Worm (Caenorhabditis elegans) whole organism, young adult: Measurements from ENCODE around the gene K08F8.15.

ENCODE experiments used
- B0035.1 ChIP-seq: sonication (generic microtip); optimal IDR thresholded peaks from 2 replicates; lab custom pipeline; 2016; ENCODE audit warnings: missing genetic modification characterization, mild to moderate bottlenecking, missing compliant biosample characterization, missing genotype, missing genetic modification reagents
- B0336.3 ChIP-seq: fragments of 200-800 bp; sonication (Bioruptor generic); IDR thresholded peaks from 2 replicates; pipeline ENCODE4 v1.3.6; 2022; ENCODE audit warnings: missing genetic modification characterization, missing compliant biosample characterization
- C06A6.2 ChIP-seq: fragments of 200-800 bp; sonication (Bioruptor generic); conservative IDR thresholded peaks from 2 replicates; pipeline ENCODE4 v1.3.6; 2022; ENCODE audit warnings: missing genetic modification characterization, missing compliant biosample characterization
- F22D6.2 ChIP-seq: sonication (generic microtip); optimal IDR thresholded peaks from 2 replicates; lab custom pipeline; 2016; ENCODE audit warnings: mild to moderate bottlenecking, missing genetic modification characterization, missing compliant biosample characterization
- K11D2.4 ChIP-seq: fragments of 200-800 bp; sonication (Bioruptor generic); IDR thresholded peaks from 2 replicates; pipeline ENCODE4 v1.3.6; 2022; ENCODE audit warnings: missing genetic modification reagents, missing genetic modification characterization, missing compliant biosample characterization
- T26A5.8 ChIP-seq: sonication (generic microtip); optimal IDR thresholded peaks from 2 replicates; lab custom pipeline; 2016; ENCODE audit warnings: missing genetic modification characterization, missing compliant biosample characterization
- Y53G8AR.9 ChIP-seq: fragments of 200-800 bp; sonication (Bioruptor generic); conservative IDR thresholded peaks from 2 replicates; pipeline ENCODE4 v1.3.6; 2022; ENCODE audit warnings: missing genetic modification reagents, missing genetic modification characterization, missing compliant biosample characterization
- Y67H2A.10 ChIP-seq: fragments of 200-800 bp; sonication (Bioruptor generic); conservative IDR thresholded peaks from 2 replicates; pipeline ENCODE4 v1.3.6; 2022; ENCODE audit warnings: missing genetic modification reagents, missing genetic modification characterization, missing compliant biosample characterization
- atf-7 ChIP-seq: sonication (generic microtip); optimal IDR thresholded peaks from 2 replicates; lab custom pipeline; 2017; ENCODE audit warnings: mild to moderate bottlenecking, missing genetic modification characterization, missing compliant biosample characterization
- bed-2 ChIP-seq: fragments of 200-800 bp; sonication (Bioruptor generic); IDR thresholded peaks from 2 replicates; pipeline ENCODE4 v1.3.6; 2022; ENCODE audit warnings: missing genetic modification reagents, missing genetic modification characterization, missing compliant biosample characterization
- cebp-1 ChIP-seq, 2 experiments: fragments of 200-800 bp in 1 of 2; sonication (Bioruptor generic) in 1 of 2; sonication (generic microtip) in 1 of 2; IDR thresholded peaks in 1 of 2; optimal IDR thresholded peaks in 1 of 2; 2 replicates each; pipeline versions ENCODE4 v1.3.6 to Lab custom; 2017 to 2022; ENCODE audit warnings: missing compliant biosample characterization in 2 of 2, missing genetic modification characterization in 2 of 2, mild to moderate bottlenecking in 1 of 2, missing genetic modification reagents in 1 of 2, moderate library complexity in 1 of 2
- ceh-58 ChIP-seq: fragments of 200-800 bp; sonication (Bioruptor generic); IDR thresholded peaks from 2 replicates; pipeline ENCODE4 v1.3.6; 2022; ENCODE audit warnings: missing genetic modification characterization, missing compliant biosample characterization
- ceh-91 ChIP-seq: fragments of 200-800 bp; sonication (Bioruptor generic); IDR thresholded peaks from 2 replicates; pipeline ENCODE4 v1.3.6; 2022; ENCODE audit warnings: missing genetic modification reagents, missing genetic modification characterization, missing compliant biosample characterization
- chd-7 ChIP-seq: sonication (generic microtip); optimal IDR thresholded peaks from 2 replicates; lab custom pipeline; 2016; ENCODE audit warnings: mild to moderate bottlenecking, missing genetic modification characterization, moderate library complexity, missing compliant biosample characterization
- die-1 ChIP-seq: sonication (generic microtip); optimal IDR thresholded peaks from 2 replicates; lab custom pipeline; 2016; ENCODE audit warnings: missing genotype, mild to moderate bottlenecking, missing genetic modification characterization, missing compliant biosample characterization
- egl-18 ChIP-seq: fragments of 200-800 bp; sonication (Bioruptor generic); IDR thresholded peaks from 2 replicates; pipeline ENCODE4 v1.3.6; 2022; ENCODE audit warnings: missing genetic modification reagents, missing genetic modification characterization, missing compliant biosample characterization
- egl-44 ChIP-seq: fragments of 200-800 bp; sonication (Bioruptor generic); IDR thresholded peaks from 2 replicates; pipeline ENCODE4 v1.3.6; 2022; ENCODE audit warnings: missing genetic modification reagents, missing genetic modification characterization, missing compliant biosample characterization
- ekl-4 ChIP-seq: fragments of 200-800 bp; sonication (Bioruptor generic); IDR thresholded peaks from 2 replicates; pipeline ENCODE4 v1.3.6; 2022; ENCODE audit warnings: missing genetic modification reagents, missing genetic modification characterization, missing compliant biosample characterization
- hsf-1 ChIP-seq: fragments of 200-800 bp; sonication (Bioruptor generic); IDR thresholded peaks from 2 replicates; pipeline ENCODE4 v1.3.6; 2022; ENCODE audit warnings: missing genetic modification reagents, missing genetic modification characterization, missing compliant biosample characterization
- lag-1 ChIP-seq: fragments of 200-800 bp; sonication (Bioruptor generic); IDR thresholded peaks from 2 replicates; pipeline ENCODE4 v1.3.6; 2022; ENCODE audit warnings: missing genetic modification reagents, missing genetic modification characterization, missing compliant biosample characterization
- let-607 ChIP-seq, 2 experiments: fragments of 200-800 bp in 1 of 2; sonication (Bioruptor generic) in 1 of 2; sonication (generic microtip) in 1 of 2; optimal IDR thresholded peaks; 2 replicates each; lab custom pipeline; 2016 to 2018; ENCODE audit warnings: mild to moderate bottlenecking in 2 of 2, missing compliant biosample characterization in 2 of 2, missing genetic modification characterization in 2 of 2, moderate library complexity in 2 of 2, missing genotype in 1 of 2
- lin-26 ChIP-seq: fragments of 200-800 bp; sonication (Bioruptor generic); IDR thresholded peaks from 2 replicates; pipeline ENCODE4 v1.3.6; 2022; ENCODE audit warnings: missing genetic modification reagents, missing genetic modification characterization, missing compliant biosample characterization
- lin-40 ChIP-seq: sonication (generic microtip); optimal IDR thresholded peaks from 2 replicates; lab custom pipeline; 2016; ENCODE audit warnings: missing genetic modification characterization, mild to moderate bottlenecking, missing compliant biosample characterization, missing genotype, missing genetic modification reagents
- lir-1 ChIP-seq: fragments of 200-800 bp; sonication (Bioruptor generic); conservative IDR thresholded peaks from 2 replicates; pipeline ENCODE4 v1.3.6; 2022; ENCODE audit warnings: missing genetic modification reagents, missing genetic modification characterization, missing compliant biosample characterization
- madf-3 ChIP-seq: fragments of 200-800 bp; sonication (Bioruptor generic); IDR thresholded peaks from 2 replicates; pipeline ENCODE4 v1.3.6; 2022; ENCODE audit warnings: missing genetic modification reagents, missing genetic modification characterization, missing compliant biosample characterization
- mcd-1 ChIP-seq: fragments of 200-800 bp; sonication (Bioruptor generic); IDR thresholded peaks from 2 replicates; pipeline ENCODE4 v1.3.6; 2022; ENCODE audit warnings: missing genetic modification reagents, missing genetic modification characterization, missing compliant biosample characterization
- nfyb-1 ChIP-seq: fragments of 200-800 bp; sonication (Bioruptor generic); IDR thresholded peaks from 2 replicates; pipeline ENCODE4 v1.3.6; 2022; ENCODE audit warnings: missing genetic modification reagents, missing genetic modification characterization, missing compliant biosample characterization
- nhr-179 ChIP-seq: sonication (generic microtip); optimal IDR thresholded peaks from 2 replicates; lab custom pipeline; 2016; ENCODE audit warnings: mild to moderate bottlenecking, missing genetic modification characterization, missing compliant biosample characterization
- nhr-80 ChIP-seq: sonication (generic microtip); optimal IDR thresholded peaks from 2 replicates; lab custom pipeline; 2016; ENCODE audit warnings: missing genetic modification characterization, missing compliant biosample characterization
- nhr-90 ChIP-seq: sonication (generic microtip); optimal IDR thresholded peaks from 2 replicates; lab custom pipeline; 2016; ENCODE audit warnings: missing genotype, mild to moderate bottlenecking, missing genetic modification characterization, missing compliant biosample characterization
- sea-2 ChIP-seq: fragments of 200-800 bp; sonication (Bioruptor generic); IDR thresholded peaks from 2 replicates; pipeline ENCODE4 v1.3.6; 2022; ENCODE audit warnings: missing genetic modification characterization, missing compliant biosample characterization
- somi-1 ChIP-seq: fragments of 200-800 bp; sonication (Bioruptor generic); optimal IDR thresholded peaks from 2 replicates; lab custom pipeline; 2018; ENCODE audit warnings: mild to moderate bottlenecking, missing genetic modification characterization, missing compliant biosample characterization
- tlf-1 ChIP-seq: fragments of 200-800 bp; sonication (Bioruptor generic); optimal IDR thresholded peaks from 2 replicates; lab custom pipeline; 2018; ENCODE audit warnings: mild to moderate bottlenecking, missing genetic modification characterization, missing compliant biosample characterization
- ztf-26 ChIP-seq: sonication (generic microtip); optimal IDR thresholded peaks from 2 replicates; lab custom pipeline; 2017; ENCODE audit warnings: missing genetic modification characterization, missing compliant biosample characterization

K08F8.15 gene

ce11 chrII:8741277-8741676 lies 25.3 kb upstream of the K08F8.15 start (continued):
- peak; percentile 34 for TF ChIP-seq somi-1 (GFP tag; lab: Kevin White, UChicago)

ce11 chrII:8742006-8742847 lies 24.4 kb upstream of the K08F8.15 start:
- peak; percentile 67 for TF ChIP-seq chd-7 (tag; lab: Kevin White, UChicago)
- peak; percentile 72 for TF ChIP-seq lin-40
- TF ChIP-seq sea-2 (GFP tag; lab: Robert Waterston, UW) = no peak
- TF ChIP-seq B0035.1 (tag; lab: Kevin White, UChicago) = no peak
- peak; percentile 75 for TF ChIP-seq lin-26 (GFP tag; lab: Robert Waterston, UW)
- no peak for TF ChIP-seq bed-2 (GFP tag; lab: Robert Waterston, UW)
- peak; percentile 80 for TF ChIP-seq ztf-26 (tag; lab: Kevin White, UChicago)
- TF ChIP-seq mcd-1 = 0 out of 2 replicates have a peak, but pooled peaks have one; percentile 21
- TF ChIP-seq die-1 = peak; percentile 39
- peak; percentile 70 for TF ChIP-seq C06A6.2
- no peak for TF ChIP-seq ceh-58 (GFP tag; lab: Robert Waterston, UW)
- no peak for TF ChIP-seq Y53G8AR.9 (GFP tag; lab: Robert Waterston, UW)
- TF ChIP-seq nhr-80 (tag; lab: Kevin White, UChicago) = peak; percentile 16
- no peak for TF ChIP-seq egl-44 (GFP tag; lab: Robert Waterston, UW)
- TF ChIP-seq F22D6.2 (tag; lab: Kevin White, UChicago) = peak; percentile 45
- TF ChIP-seq T26A5.8 (tag; lab: Kevin White, UChicago) = no peak
- peak; percentile 33 for TF ChIP-seq tlf-1 (GFP tag; lab: Kevin White, UChicago)
- peak; percentile 34 for TF ChIP-seq nhr-90 (tag; lab: Kevin White, UChicago)
- TF ChIP-seq nfyb-1 (GFP tag; lab: Robert Waterston, UW) = peak; percentile 26; the same call in 1 of the 2 replicates
- TF ChIP-seq madf-3 (GFP tag; lab: Robert Waterston, UW) = 0 out of 2 replicates have a peak, but pooled peaks have one; percentile 21
- TF ChIP-seq ceh-91 (GFP tag; lab: Robert Waterston, UW) = no peak
- TF ChIP-seq K11D2.4 (GFP tag; lab: Robert Waterston, UW) = peak; percentile 67
- TF ChIP-seq Y67H2A.10 (GFP tag; lab: Robert Waterston, UW) = no peak
- TF ChIP-seq B0336.3 (GFP tag; lab: Robert Waterston, UW) = peak; percentile 62
- TF ChIP-seq somi-1 (GFP tag; lab: Kevin White, UChicago) = peak; percentile 88
- TF ChIP-seq let-607 (tag; optimal IDR thresholded peaks at IDR 0.05; lab: Kevin White, UChicago) = peak in 1 of 2 experiments; percentile 22
- TF ChIP-seq lir-1 = 0 out of 2 replicates have a peak, but pooled peaks have one; percentile 6
- 0 out of 2 replicates have a peak, but pooled peaks have one; percentile 19 for TF ChIP-seq ekl-4 (GFP tag; lab: Robert Waterston, UW)
- TF ChIP-seq cebp-1 (GFP tag; IDR thresholded peaks at IDR 0.05; lab: Robert Waterston, UW) = 0 out of 2 replicates have a peak, but pooled peaks have one; percentile 14
- peak; percentile 41 for TF ChIP-seq cebp-1 (tag; optimal IDR thresholded peaks at IDR 0.05; lab: Kevin White, UChicago)
- TF ChIP-seq atf-7 = no peak
- TF ChIP-seq hsf-1 (GFP tag; lab: Robert Waterston, UW) = 0 out of 2 replicates have a peak, but pooled peaks have one; percentile 44
- TF ChIP-seq lag-1 (GFP tag; lab: Robert Waterston, UW) = 0 out of 2 replicates have a peak, but pooled peaks have one; percentile 41
- no peak for TF ChIP-seq egl-18 (GFP tag; lab: Robert Waterston, UW)
- TF ChIP-seq nhr-179 (tag; lab: Kevin White, UChicago) = no peak
